Fruit fly (Drosophila melanogaster) whole organism, embryonic: ENCODE data around the gene dmrt93B.

Source experiments
- Ada2b ChIP-seq: fragments of 200-800 bp; sonication (Bioruptor generic); IDR thresholded peaks from 2 replicates; pipeline ENCODE4 v1.3.6; 2022; ENCODE audit warnings: missing biosample characterization, missing genetic modification characterization
- B-H1 ChIP-seq: fragments of 200-800 bp; sonication (Bioruptor generic); IDR thresholded peaks from 3 replicates; pipeline ENCODE4 v1.3.6; 2022; ENCODE audit warnings: missing biosample characterization, missing genetic modification characterization
- CG10209 ChIP-seq: fragments of 200-800 bp; sonication (Bioruptor generic); optimal IDR thresholded peaks from 3 replicates; lab custom pipeline; 2017; ENCODE audit warnings: missing biosample characterization, mild to moderate bottlenecking, missing genetic modification characterization, missing genetic modification reagents
- CG10366 ChIP-seq: fragments of 200-800 bp; sonication (Bioruptor generic); IDR thresholded peaks from 2 replicates; pipeline ENCODE4 v1.3.6; 2022; ENCODE audit warnings: missing biosample characterization, missing genetic modification characterization
- CG12299 ChIP-seq: fragments of 200-800 bp; sonication (Bioruptor generic); optimal IDR thresholded peaks from 2 replicates; lab custom pipeline; 2018; ENCODE audit warnings: missing biosample characterization, mild to moderate bottlenecking, missing genetic modification characterization
- CG13123 ChIP-seq: fragments of 200-800 bp; sonication (Bioruptor generic); optimal IDR thresholded peaks from 2 replicates; lab custom pipeline; 2016; ENCODE audit warnings: missing biosample characterization, missing genetic modification characterization
- CG13894 ChIP-seq: fragments of 200-800 bp; sonication (Bioruptor generic); optimal IDR thresholded peaks from 3 replicates; lab custom pipeline; 2018; ENCODE audit warnings: missing biosample characterization, mild to moderate bottlenecking, missing genetic modification characterization, moderate library complexity
- CG14710 ChIP-seq: fragments of 200-800 bp; sonication (Bioruptor generic); optimal IDR thresholded peaks from 3 replicates; lab custom pipeline; 2019; ENCODE audit warnings: missing biosample characterization, mild to moderate bottlenecking, missing genetic modification characterization, moderate library complexity
- CG17361 ChIP-seq: fragments of 200-800 bp; sonication (Bioruptor generic); IDR thresholded peaks from 3 replicates; pipeline ENCODE4 v1.3.6; 2022; ENCODE audit warnings: missing biosample characterization, missing genetic modification characterization
- CG17802 ChIP-seq: fragments of 200-800 bp; sonication (Bioruptor generic); optimal IDR thresholded peaks from 2 replicates; lab custom pipeline; 2018; ENCODE audit warnings: missing biosample characterization, mild to moderate bottlenecking, missing genetic modification characterization, moderate library complexity
- CG3065 ChIP-seq: fragments of 200-800 bp; sonication (Bioruptor generic); optimal IDR thresholded peaks from 2 replicates; lab custom pipeline; 2016; ENCODE audit warnings: missing biosample characterization, missing genetic modification characterization
- CG33557 ChIP-seq: fragments of 200-800 bp; sonication (Bioruptor generic); optimal IDR thresholded peaks from 2 replicates; lab custom pipeline; 2019; ENCODE audit warnings: missing biosample characterization, mild to moderate bottlenecking, missing genetic modification characterization, moderate library complexity
- CG4328 ChIP-seq: fragments of 200-800 bp; sonication (Bioruptor generic); optimal IDR thresholded peaks from 3 replicates; lab custom pipeline; 2017; ENCODE audit warnings: missing biosample characterization, missing genetic modification reagents, missing genetic modification characterization
- CG4707 ChIP-seq: fragments of 200-800 bp; sonication (Bioruptor generic); optimal IDR thresholded peaks from 2 replicates; lab custom pipeline; 2018; ENCODE audit warnings: missing biosample characterization, mild to moderate bottlenecking, missing genetic modification characterization, moderate library complexity
- CG4730 ChIP-seq: fragments of 200-800 bp; sonication (Bioruptor generic); IDR thresholded peaks from 2 replicates; pipeline ENCODE4 v1.3.6; 2022; ENCODE audit warnings: missing biosample characterization, missing genetic modification characterization
- CG7357 ChIP-seq: fragments of 200-800 bp; sonication (Bioruptor generic); IDR thresholded peaks from 3 replicates; pipeline ENCODE4 v1.3.6; 2022; ENCODE audit warnings: missing biosample characterization, missing genetic modification characterization
- CG7839 ChIP-seq: fragments of 200-800 bp; sonication (Bioruptor generic); optimal IDR thresholded peaks from 3 replicates; lab custom pipeline; 2018; ENCODE audit warnings: missing biosample characterization, mild to moderate bottlenecking, missing genetic modification characterization, moderate library complexity
- CG7987 ChIP-seq: fragments of 200-800 bp; sonication (Bioruptor generic); optimal IDR thresholded peaks from 2 replicates; lab custom pipeline; 2018; ENCODE audit warnings: missing biosample characterization, mild to moderate bottlenecking, missing genetic modification characterization, moderate library complexity
- CG8281 ChIP-seq: fragments of 200-800 bp; sonication (Bioruptor generic); optimal IDR thresholded peaks from 2 replicates; lab custom pipeline; 2018; ENCODE audit warnings: missing biosample characterization, mild to moderate bottlenecking, missing genetic modification characterization, moderate library complexity
- Chrac-16 ChIP-seq: fragments of 200-800 bp; sonication (Bioruptor generic); optimal IDR thresholded peaks from 3 replicates; lab custom pipeline; 2016; ENCODE audit warnings: missing biosample characterization, missing genetic modification characterization
- E2f2 ChIP-seq: fragments of 200-800 bp; sonication (Bioruptor generic); IDR thresholded peaks from 2 replicates; pipeline ENCODE4 v1.3.6; 2022; ENCODE audit warnings: missing biosample characterization, missing genetic modification characterization
- Opbp ChIP-seq: fragments of 200-800 bp; sonication (Bioruptor generic); IDR thresholded peaks from 3 replicates; pipeline ENCODE4 v1.3.6; 2022; ENCODE audit warnings: missing biosample characterization, missing genetic modification characterization; ENCODE audit not compliant: partially characterized antibody
- Optix ChIP-seq: fragments of 200-800 bp; sonication (Bioruptor generic); IDR thresholded peaks from 3 replicates; pipeline ENCODE4 v1.3.6; 2022; ENCODE audit warnings: missing biosample characterization, missing genetic modification characterization
- Sry-β ChIP-seq: fragments of 200-800 bp; sonication (Bioruptor generic); optimal IDR thresholded peaks from 2 replicates; lab custom pipeline; 2018; ENCODE audit warnings: missing biosample characterization, mild to moderate bottlenecking, missing genetic modification characterization, moderate library complexity
- Trl ChIP-seq, 3 experiments: fragments of >200 bp in 2 of 3; fragments of 200-800 bp in 1 of 3; sonication (Bioruptor generic) in 1 of 3; optimal IDR thresholded peaks; 2 replicates in 1 of 3; 3 replicates in 2 of 3; lab custom pipeline; 2016 to 2017; ENCODE audit warnings: missing biosample characterization in 1 of 3, missing genetic modification characterization in 1 of 3
- ato ChIP-seq: fragments of 200-800 bp; sonication (Bioruptor generic); IDR thresholded peaks from 2 replicates; pipeline ENCODE4 v1.3.6; 2022; ENCODE audit warnings: missing biosample characterization, missing genetic modification characterization; ENCODE audit not compliant: partially characterized antibody
- bcd ChIP-seq: fragments of 200-800 bp; sonication (Bioruptor generic); optimal IDR thresholded peaks from 2 replicates; lab custom pipeline; 2017; ENCODE audit warnings: missing biosample characterization, mild to moderate bottlenecking, missing genetic modification characterization
- bowl ChIP-seq: fragments of 200-800 bp; sonication (Bioruptor generic); IDR thresholded peaks from 2 replicates; pipeline ENCODE4 v1.3.6; 2022; ENCODE audit warnings: missing biosample characterization, missing genetic modification characterization
- dan ChIP-seq: fragments of 200-800 bp; sonication (Bioruptor generic); IDR thresholded peaks from 2 replicates; pipeline ENCODE4 v1.3.6; 2022; ENCODE audit warnings: missing biosample characterization, missing genetic modification characterization
- dmrt99B ChIP-seq: fragments of 200-800 bp; sonication (Bioruptor generic); optimal IDR thresholded peaks from 2 replicates; lab custom pipeline; 2018; ENCODE audit warnings: missing biosample characterization, mild to moderate bottlenecking, missing genetic modification characterization, moderate library complexity
- grn ChIP-seq: fragments of 200-800 bp; sonication (Bioruptor generic); optimal IDR thresholded peaks from 3 replicates; lab custom pipeline; 2017; ENCODE audit warnings: missing biosample characterization, missing genetic modification characterization
- nau ChIP-seq: fragments of 200-800 bp; sonication (Bioruptor generic); optimal IDR thresholded peaks from 3 replicates; lab custom pipeline; 2017; ENCODE audit warnings: missing biosample characterization, mild to moderate bottlenecking, missing genetic modification characterization, missing genetic modification reagents
- nerfin-2 ChIP-seq: fragments of 200-800 bp; sonication (Bioruptor generic); IDR thresholded peaks from 2 replicates; pipeline ENCODE4 v1.3.6; 2022; ENCODE audit warnings: missing biosample characterization, missing genetic modification characterization; ENCODE audit not compliant: partially characterized antibody
- nom ChIP-seq: fragments of 200-800 bp; sonication (Bioruptor generic); optimal IDR thresholded peaks from 2 replicates; lab custom pipeline; 2017; ENCODE audit warnings: missing biosample characterization, missing genetic modification characterization, mild to moderate bottlenecking, moderate library complexity, missing genetic modification reagents
- peb ChIP-seq: fragments of 200-800 bp; sonication (Bioruptor generic); IDR thresholded peaks from 2 replicates; pipeline ENCODE4 v1.3.6; 2022; ENCODE audit warnings: missing biosample characterization, missing genetic modification characterization
- repo ChIP-seq: fragments of 200-800 bp; sonication (Bioruptor generic); optimal IDR thresholded peaks from 2 replicates; lab custom pipeline; 2016; ENCODE audit warnings: missing biosample characterization, missing genetic modification characterization

dmrt93B gene

dm6 chr3R:21045742-21046141, 28.1 kb upstream of the dmrt93B start, which contains the start of gene CG31189:
Gene CG31189 (minus strand): TSS chr3R:21045842.
- no peak for TF ChIP-seq CG12299 (tag; lab: Kevin White, UChicago)
- TF ChIP-seq CG33557 (GFP tag; lab: Kevin White, UChicago), result no peak
- no peak for TF ChIP-seq E2f2 (GFP tag; lab: Robert Waterston, UW)
- TF ChIP-seq CG4328 (GFP tag; lab: Kevin White, UChicago), result no peak
- no peak for TF ChIP-seq nau (GFP tag; lab: Kevin White, UChicago)
- TF ChIP-seq B-H1 (GFP tag; lab: Robert Waterston, UW), result no peak
- TF ChIP-seq CG3065 (GFP tag; lab: Kevin White, UChicago), result no peak
- TF ChIP-seq Sry-β (GFP tag; lab: Kevin White, UChicago), result no peak
- TF ChIP-seq CG17361 (GFP tag; lab: Robert Waterston, UW), result no peak
- TF ChIP-seq CG10209 (GFP tag; lab: Kevin White, UChicago), result no peak
- TF ChIP-seq CG17802 (tag; lab: Kevin White, UChicago), result no peak
- TF ChIP-seq CG10366 (GFP tag; lab: Robert Waterston, UW), result no peak
- no peak for TF ChIP-seq ato
- TF ChIP-seq nerfin-2 (GFP tag; lab: Robert Waterston, UW), result no peak
- TF ChIP-seq peb (GFP tag; lab: Robert Waterston, UW), result no peak
- TF ChIP-seq Chrac-16 (GFP tag; lab: Kevin White, UChicago), result no peak

DNA sequence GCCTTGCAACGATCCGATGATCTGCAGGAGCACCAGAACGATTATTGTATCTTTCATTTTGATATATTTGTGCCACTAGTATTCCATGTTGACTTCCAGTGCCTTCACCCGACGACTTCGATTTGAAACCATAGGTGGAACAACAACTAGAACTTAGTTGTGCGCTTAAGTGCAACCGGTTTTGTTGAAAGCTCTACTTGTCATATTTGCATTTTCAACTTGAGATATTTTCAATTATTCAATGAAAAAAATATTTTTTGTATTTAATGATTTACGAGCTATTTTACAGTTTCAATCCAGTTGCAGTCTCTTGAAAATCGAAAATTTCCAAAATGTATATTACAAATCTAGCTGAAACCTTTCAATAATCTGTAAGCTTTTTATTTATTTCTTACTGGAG, 26.9 kb upstream of the dmrt93B start, which contains the start of gene CG31207:
CG31207 (minus strand) TSS at position 101 of the 400 bp plus-strand sequence.
- no peak for TF ChIP-seq bcd (GFP tag; lab: Kevin White, UChicago)

dm6 chr3R:21048729-21049128, 25.1 kb upstream of the dmrt93B start, which contains the start of gene CG7079:
Gene CG7079 (minus strand): TSS chr3R:21048829.
- TF ChIP-seq CG14710 (tag; lab: Kevin White, UChicago) (no peak), repo (GFP tag; lab: Kevin White, UChicago) (no peak), CG7357 (GFP tag; lab: Robert Waterston, UW) (no peak), CG13894 (tag; lab: Kevin White, UChicago) (no peak), Opbp (GFP tag; lab: Robert Waterston, UW) (no peak), dan (GFP tag; lab: Robert Waterston, UW) (no peak)

- TF ChIP-seq Ada2b (GFP tag; lab: Robert Waterston, UW), result no peak
- no peak for TF ChIP-seq grn (GFP tag; lab: Kevin White, UChicago)
- TF ChIP-seq dmrt99B (tag; lab: Kevin White, UChicago), result no peak
- TF ChIP-seq CG7839 (tag; lab: Kevin White, UChicago), result no peak
- TF ChIP-seq CG13123, result no peak
- no peak for TF ChIP-seq CG8281 (tag; lab: Kevin White, UChicago)
- TF ChIP-seq Trl (optimal IDR thresholded peaks at IDR 0.05; lab: Kevin White, UChicago), result no peak
- TF ChIP-seq Trl (GFP tag; optimal IDR thresholded peaks at IDR 0.05; lab: Kevin White, UChicago), result no peak
- no peak for TF ChIP-seq bowl (GFP tag; lab: Robert Waterston, UW)
- TF ChIP-seq B-H1 (GFP tag; lab: Robert Waterston, UW), result no peak
- no peak for TF ChIP-seq nom
- TF ChIP-seq CG4707 (GFP tag; lab: Kevin White, UChicago), result no peak
- TF ChIP-seq Optix (GFP tag; lab: Robert Waterston, UW), result no peak
- no peak for TF ChIP-seq CG7987 (GFP tag; lab: Kevin White, UChicago)
- TF ChIP-seq CG4730, result no peak
- TF ChIP-seq, all 482 proteins: peak for 0
These were observed 22.9 kb upstream of the dmrt93B start, which contains the start of gene Jhbp15 for dm6 chr3R:21050875-21051274. Gene Jhbp15 (minus strand): TSS chr3R:21050975.
